Fruit fly (Drosophila melanogaster) whole organism, embryonic: ENCODE measurements around the gene CG10345.

Experiments used
- CG10366 ChIP-seq: fragments of 200-800 bp; sonication (Bioruptor generic); IDR thresholded peaks from 2 replicates; pipeline ENCODE4 v1.3.6; 2022; ENCODE audit warnings: missing biosample characterization, missing genetic modification characterization
- CG11723 ChIP-seq: fragments of 200-800 bp; sonication (Bioruptor generic); optimal IDR thresholded peaks from 2 replicates; lab custom pipeline; 2017; ENCODE audit warnings: missing biosample characterization, mild to moderate bottlenecking, missing genetic modification characterization
- CG12104 ChIP-seq: fragments of 200-800 bp; sonication (Bioruptor generic); optimal IDR thresholded peaks from 3 replicates; lab custom pipeline; 2016; ENCODE audit warnings: missing biosample characterization, missing genetic modification characterization
- CG12942 ChIP-seq: fragments of 200-800 bp; sonication (Bioruptor generic); optimal IDR thresholded peaks from 3 replicates; lab custom pipeline; 2016; ENCODE audit warnings: missing biosample characterization, missing genetic modification characterization
- CG13424 ChIP-seq: fragments of 200-800 bp; sonication (Bioruptor generic); optimal IDR thresholded peaks from 2 replicates; lab custom pipeline; 2019; ENCODE audit warnings: missing biosample characterization, mild to moderate bottlenecking, missing genetic modification characterization, moderate library complexity
- CG14014 ChIP-seq: fragments of 200-800 bp; sonication (Bioruptor generic); IDR thresholded peaks from 2 replicates; pipeline ENCODE4 v1.3.6; 2022; ENCODE audit warnings: missing biosample characterization, missing genetic modification characterization
- CG14667 ChIP-seq: fragments of 200-800 bp; sonication (Bioruptor generic); IDR thresholded peaks from 2 replicates; pipeline ENCODE4 v1.3.6; 2022; ENCODE audit warnings: missing biosample characterization, missing genetic modification characterization
- CG1529 ChIP-seq: fragments of 200-800 bp; sonication (Bioruptor generic); optimal IDR thresholded peaks from 3 replicates; lab custom pipeline; 2018; ENCODE audit warnings: missing biosample characterization, missing genetic modification characterization
- CG17328 ChIP-seq: fragments of 200-800 bp; sonication (Bioruptor generic); IDR thresholded peaks from 2 replicates; pipeline ENCODE4 v1.3.6; 2022; ENCODE audit warnings: missing biosample characterization, missing genetic modification characterization
- CG1792 ChIP-seq: fragments of 200-800 bp; sonication (Bioruptor generic); optimal IDR thresholded peaks from 2 replicates; lab custom pipeline; 2016; ENCODE audit warnings: missing biosample characterization, missing genetic modification characterization
- CG18476 ChIP-seq: fragments of 200-800 bp; sonication (Bioruptor generic); optimal IDR thresholded peaks from 2 replicates; lab custom pipeline; 2016; ENCODE audit warnings: missing biosample characterization, mild to moderate bottlenecking, missing genetic modification characterization
- CG3407 ChIP-seq: fragments of 200-800 bp; sonication (Bioruptor generic); optimal IDR thresholded peaks from 2 replicates; lab custom pipeline; 2018; ENCODE audit warnings: missing biosample characterization, mild to moderate bottlenecking, missing genetic modification characterization
- CG3838 ChIP-seq: fragments of 200-800 bp; sonication (Bioruptor generic); optimal IDR thresholded peaks from 3 replicates; lab custom pipeline; 2016; ENCODE audit warnings: missing biosample characterization, missing genetic modification characterization
- CG4282 ChIP-seq: fragments of 200-800 bp; sonication (Bioruptor generic); optimal IDR thresholded peaks from 2 replicates; lab custom pipeline; 2016; ENCODE audit warnings: missing biosample characterization, missing genetic modification characterization
- CG4328 ChIP-seq: fragments of 200-800 bp; sonication (Bioruptor generic); optimal IDR thresholded peaks from 3 replicates; lab custom pipeline; 2017; ENCODE audit warnings: missing biosample characterization, missing genetic modification reagents, missing genetic modification characterization
- CG5245 ChIP-seq: fragments of 200-800 bp; sonication (Bioruptor generic); optimal IDR thresholded peaks from 3 replicates; lab custom pipeline; 2016; ENCODE audit warnings: missing biosample characterization, missing genetic modification characterization
- CG7372 ChIP-seq: fragments of 200-800 bp; sonication (Bioruptor generic); IDR thresholded peaks from 2 replicates; pipeline ENCODE4 v1.3.6; 2022; ENCODE audit warnings: missing biosample characterization, missing genetic modification characterization
- CG7745 ChIP-seq: fragments of 200-800 bp; sonication (Bioruptor generic); optimal IDR thresholded peaks from 2 replicates; lab custom pipeline; 2018; ENCODE audit warnings: missing biosample characterization, mild to moderate bottlenecking, missing genetic modification characterization, moderate library complexity
- CG8388 ChIP-seq: fragments of 200-800 bp; sonication (Bioruptor generic); optimal IDR thresholded peaks from 2 replicates; lab custom pipeline; 2019; ENCODE audit warnings: missing biosample characterization, mild to moderate bottlenecking, missing genetic modification characterization, moderate library complexity
- CHES-1-like ChIP-seq: fragments of 200-800 bp; sonication (Bioruptor generic); optimal IDR thresholded peaks from 2 replicates; lab custom pipeline; 2016; ENCODE audit warnings: missing biosample characterization, missing genetic modification characterization
- Dll ChIP-seq: fragments of 200-800 bp; sonication (Bioruptor generic); IDR thresholded peaks from 4 replicates; pipeline ENCODE4 v1.3.6; 2022; ENCODE audit warnings: missing biosample characterization, missing genetic modification characterization; ENCODE audit not compliant: partially characterized antibody
- Drgx ChIP-seq: fragments of 200-800 bp; sonication (Bioruptor generic); IDR thresholded peaks from 2 replicates; pipeline ENCODE4 v1.3.6; 2022; ENCODE audit warnings: missing biosample characterization, missing genetic modification characterization
- NK7.1 ChIP-seq: fragments of 200-800 bp; sonication (Bioruptor generic); optimal IDR thresholded peaks from 3 replicates; lab custom pipeline; 2016; ENCODE audit warnings: missing biosample characterization, missing genetic modification characterization
- Neu2 ChIP-seq: fragments of 200-800 bp; sonication (Bioruptor generic); optimal IDR thresholded peaks from 3 replicates; lab custom pipeline; 2016; ENCODE audit warnings: missing biosample characterization, missing genetic modification characterization, borderline replicate concordance
- Scr ChIP-seq: fragments of 200-800 bp; sonication (Bioruptor generic); IDR thresholded peaks from 2 replicates; pipeline ENCODE4 v1.3.6; 2022; ENCODE audit warnings: missing biosample characterization, missing genetic modification characterization; ENCODE audit not compliant: partially characterized antibody
- Trl ChIP-seq, 3 experiments: fragments of >200 bp in 2 of 3; fragments of 200-800 bp in 1 of 3; sonication (Bioruptor generic) in 1 of 3; optimal IDR thresholded peaks; 2 replicates in 1 of 3; 3 replicates in 2 of 3; lab custom pipeline; 2016 to 2017; ENCODE audit warnings: missing biosample characterization in 1 of 3, missing genetic modification characterization in 1 of 3
- aop ChIP-seq: fragments of 200-800 bp; sonication (Bioruptor generic); IDR thresholded peaks from 2 replicates; pipeline ENCODE4 v1.3.6; 2022; ENCODE audit warnings: missing biosample characterization, missing genetic modification characterization
- bab2 ChIP-seq: fragments of 200-800 bp; sonication (Bioruptor generic); optimal IDR thresholded peaks from 2 replicates; lab custom pipeline; 2016; ENCODE audit warnings: missing biosample characterization, missing genetic modification characterization
- caup ChIP-seq: fragments of 200-800 bp; sonication (Bioruptor generic); optimal IDR thresholded peaks from 3 replicates; lab custom pipeline; 2017; ENCODE audit warnings: missing biosample characterization, mild to moderate bottlenecking, missing genetic modification characterization, moderate library complexity; ENCODE audit not compliant: severe bottlenecking
- chm ChIP-seq: fragments of 200-800 bp; sonication (Bioruptor generic); IDR thresholded peaks from 2 replicates; pipeline ENCODE4 v1.3.6; 2022; ENCODE audit warnings: missing biosample characterization, missing genetic modification characterization
- crc ChIP-seq: fragments of 200-800 bp; sonication (Bioruptor generic); optimal IDR thresholded peaks from 2 replicates; lab custom pipeline; 2016; ENCODE audit warnings: missing biosample characterization, missing genetic modification characterization
- en ChIP-seq: fragments of 200-800 bp; sonication (Bioruptor generic); optimal IDR thresholded peaks from 2 replicates; lab custom pipeline; 2016; ENCODE audit warnings: missing biosample characterization, missing genetic modification characterization
- ewg ChIP-seq: fragments of 200-800 bp; sonication (Bioruptor generic); optimal IDR thresholded peaks from 3 replicates; lab custom pipeline; 2017; ENCODE audit warnings: mild to moderate bottlenecking, missing biosample characterization, missing genetic modification reagents, missing genetic modification characterization
- fd64A ChIP-seq: fragments of 200-800 bp; sonication (Bioruptor generic); optimal IDR thresholded peaks from 3 replicates; lab custom pipeline; 2018; ENCODE audit warnings: missing biosample characterization, mild to moderate bottlenecking, missing genetic modification characterization
- grau ChIP-seq: fragments of 200-800 bp; optimal IDR thresholded peaks from 3 replicates; lab custom pipeline; 2019; ENCODE audit warnings: missing biosample characterization, mild to moderate bottlenecking, missing genetic modification characterization, moderate library complexity
- hbn ChIP-seq: fragments of 200-800 bp; sonication (Bioruptor generic); IDR thresholded peaks from 2 replicates; pipeline ENCODE4 v1.3.6; 2022; ENCODE audit warnings: missing biosample characterization, missing genetic modification characterization; ENCODE audit not compliant: partially characterized antibody
- klu ChIP-seq: fragments of 200-800 bp; sonication (Bioruptor generic); IDR thresholded peaks from 2 replicates; pipeline ENCODE4 v1.3.6; 2022; ENCODE audit warnings: missing biosample characterization, missing genetic modification characterization
- knrl ChIP-seq: fragments of 200-800 bp; sonication (Bioruptor generic); IDR thresholded peaks from 3 replicates; pipeline ENCODE4 v1.3.6; 2022; ENCODE audit warnings: missing biosample characterization, missing genetic modification characterization; ENCODE audit not compliant: partially characterized antibody
- mirr ChIP-seq: fragments of 200-800 bp; sonication (Bioruptor generic); optimal IDR thresholded peaks from 3 replicates; lab custom pipeline; 2018; ENCODE audit warnings: missing biosample characterization, mild to moderate bottlenecking, missing genetic modification characterization
- nom ChIP-seq: fragments of 200-800 bp; sonication (Bioruptor generic); optimal IDR thresholded peaks from 2 replicates; lab custom pipeline; 2017; ENCODE audit warnings: missing biosample characterization, missing genetic modification characterization, mild to moderate bottlenecking, moderate library complexity, missing genetic modification reagents
- onecut ChIP-seq: fragments of 200-800 bp; sonication (Bioruptor generic); IDR thresholded peaks from 2 replicates; pipeline ENCODE4 v1.3.6; 2022; ENCODE audit warnings: missing biosample characterization, missing genetic modification characterization
- pb ChIP-seq: fragments of 200-800 bp; sonication (Bioruptor generic); optimal IDR thresholded peaks from 3 replicates; lab custom pipeline; 2016; ENCODE audit warnings: missing biosample characterization, missing genetic modification characterization
- pfk ChIP-seq: fragments of 200-800 bp; sonication (Bioruptor generic); optimal IDR thresholded peaks from 2 replicates; lab custom pipeline; 2018; ENCODE audit warnings: missing biosample characterization, mild to moderate bottlenecking, missing genetic modification characterization, moderate library complexity
- sc ChIP-seq, 3 experiments: fragments of >200 bp in 2 of 3; fragments of 200-800 bp in 1 of 3; sonication (Bioruptor generic) in 1 of 3; optimal IDR thresholded peaks; 2 replicates in 2 of 3; 3 replicates in 1 of 3; lab custom pipeline; 2017; ENCODE audit warnings: mild to moderate bottlenecking in 1 of 3, missing biosample characterization in 1 of 3, missing genetic modification characterization in 1 of 3, missing genetic modification reagents in 1 of 3
- scrt ChIP-seq: fragments of 200-800 bp; sonication (Bioruptor generic); optimal IDR thresholded peaks from 2 replicates; lab custom pipeline; 2018; ENCODE audit warnings: missing biosample characterization, mild to moderate bottlenecking, missing genetic modification characterization, moderate library complexity
- shn ChIP-seq: fragments of 200-800 bp; sonication (Bioruptor generic); optimal IDR thresholded peaks from 3 replicates; lab custom pipeline; 2016; ENCODE audit warnings: missing biosample characterization, missing genetic modification characterization
- sisA ChIP-seq: fragments of 200-800 bp; sonication (Bioruptor generic); IDR thresholded peaks from 2 replicates; pipeline ENCODE4 v1.3.6; 2022; ENCODE audit warnings: missing biosample characterization, missing genetic modification characterization
- sr ChIP-seq: fragments of 200-800 bp; sonication (Bioruptor generic); IDR thresholded peaks from 3 replicates; pipeline ENCODE4 v1.3.6; 2022; ENCODE audit warnings: missing biosample characterization, missing genetic modification characterization
- tna ChIP-seq: fragments of 200-800 bp; sonication (Bioruptor generic); IDR thresholded peaks from 2 replicates; pipeline ENCODE4 v1.3.6; 2022; ENCODE audit warnings: missing biosample characterization, missing genetic modification characterization; ENCODE audit not compliant: partially characterized antibody
- trh ChIP-seq: fragments of 200-800 bp; sonication (Bioruptor generic); optimal IDR thresholded peaks from 2 replicates; lab custom pipeline; 2016; ENCODE audit warnings: missing biosample characterization, missing genetic modification characterization

The CG10345 gene

dm6 chr3R:16614241-16614640, 9.6 kb upstream of the CG10345 start, which contains the start of gene CG10340 (continued):
- no peak for TF ChIP-seq CG7745 (tag; lab: Kevin White, UChicago)
- no peak for TF ChIP-seq aop (GFP tag; lab: Robert Waterston, UW)
- TF ChIP-seq knrl (GFP tag; lab: Robert Waterston, UW) = peak; percentile 85
- TF ChIP-seq grau (tag; lab: Kevin White, UChicago) = no peak
- TF ChIP-seq CG7372 (GFP tag; lab: Robert Waterston, UW) = no peak
- peak; percentile 87 for TF ChIP-seq Dll (GFP tag; lab: Robert Waterston, UW)
- TF ChIP-seq CG8388 (GFP tag; lab: Kevin White, UChicago) = no peak
- peak; percentile 18; the same call in 1 of the 2 replicates for TF ChIP-seq tna (GFP tag; lab: Robert Waterston, UW)
- TF ChIP-seq CG5245 (GFP tag; lab: Kevin White, UChicago) = no peak
- no peak for TF ChIP-seq sc (optimal IDR thresholded peaks at IDR 0.05; lab: Kevin White, UChicago)
- no peak for TF ChIP-seq sc (GFP tag; optimal IDR thresholded peaks at IDR 0.05; lab: Kevin White, UChicago)
- TF ChIP-seq Scr (GFP tag; lab: Robert Waterston, UW) = peak; percentile 83
- no peak for TF ChIP-seq Drgx (GFP tag; lab: Robert Waterston, UW)
- no peak for TF ChIP-seq CG12104 (GFP tag; lab: Kevin White, UChicago)
- no peak for TF ChIP-seq en (GFP tag; lab: Kevin White, UChicago)
- TF ChIP-seq NK7.1 (GFP tag; lab: Kevin White, UChicago) = no peak
- no peak for TF ChIP-seq CG4282 (GFP tag; lab: Kevin White, UChicago)
- no peak for TF ChIP-seq sr (GFP tag; lab: Robert Waterston, UW)
- no peak for TF ChIP-seq Neu2 (GFP tag; lab: Kevin White, UChicago)
- TF ChIP-seq shn (GFP tag; lab: Kevin White, UChicago) = no peak
- TF ChIP-seq CG13424 (tag; lab: Kevin White, UChicago) = peak; percentile 11
- no peak for TF ChIP-seq CG17328 (GFP tag; lab: Robert Waterston, UW)
- TF ChIP-seq CG1792 = no peak
- no peak for TF ChIP-seq CG4328 (GFP tag; lab: Kevin White, UChicago)
- TF ChIP-seq crc (GFP tag; lab: Kevin White, UChicago) = no peak
- TF ChIP-seq klu (GFP tag; lab: Robert Waterston, UW) = no peak
- TF ChIP-seq CG11723 (GFP tag; lab: Kevin White, UChicago) = no peak
- no peak for TF ChIP-seq sisA (GFP tag; lab: Robert Waterston, UW)
- TF ChIP-seq CG3838 (GFP tag; lab: Kevin White, UChicago) = no peak
- TF ChIP-seq chm = no peak
- peak; percentile 91 for TF ChIP-seq ewg (GFP tag; lab: Kevin White, UChicago)
- TF ChIP-seq pb (GFP tag; lab: Kevin White, UChicago) = no peak
- TF ChIP-seq pfk (GFP tag; lab: Kevin White, UChicago) = no peak
- no peak for TF ChIP-seq trh (GFP tag; lab: Kevin White, UChicago)
- no peak for TF ChIP-seq CG14667 (GFP tag; lab: Robert Waterston, UW)
- TF ChIP-seq caup (GFP tag; lab: Kevin White, UChicago) = no peak
- no peak for TF ChIP-seq CG14014 (GFP tag; lab: Robert Waterston, UW)
- peak; percentile 12; the same call in 1 of the 2 replicates for TF ChIP-seq CG10366 (GFP tag; lab: Robert Waterston, UW)
- TF ChIP-seq mirr = no peak
- TF ChIP-seq Trl (optimal IDR thresholded peaks at IDR 0.05; lab: Kevin White, UChicago) = no peak
- no peak for TF ChIP-seq Trl (GFP tag; optimal IDR thresholded peaks at IDR 0.05; lab: Kevin White, UChicago)
- peak; percentile 79 for TF ChIP-seq hbn (GFP tag; lab: Robert Waterston, UW)
- no peak for TF ChIP-seq CG1529 (GFP tag; lab: Kevin White, UChicago)
- no peak for TF ChIP-seq CG12942 (GFP tag; lab: Kevin White, UChicago)
- no peak for TF ChIP-seq nom (GFP tag; lab: Kevin White, UChicago)
- TF ChIP-seq onecut = peak; percentile 71
- TF ChIP-seq CG3407 = no peak
- TF ChIP-seq fd64A (GFP tag; lab: Kevin White, UChicago) = no peak
- no peak for TF ChIP-seq CG18476
- no peak for TF ChIP-seq scrt (GFP tag; lab: Kevin White, UChicago)
- no peak for TF ChIP-seq bab2
- no peak for TF ChIP-seq CHES-1-like (GFP tag; lab: Kevin White, UChicago)
